Worm (Caenorhabditis elegans): ENCODE data around the gene pals-18.

DNA sequence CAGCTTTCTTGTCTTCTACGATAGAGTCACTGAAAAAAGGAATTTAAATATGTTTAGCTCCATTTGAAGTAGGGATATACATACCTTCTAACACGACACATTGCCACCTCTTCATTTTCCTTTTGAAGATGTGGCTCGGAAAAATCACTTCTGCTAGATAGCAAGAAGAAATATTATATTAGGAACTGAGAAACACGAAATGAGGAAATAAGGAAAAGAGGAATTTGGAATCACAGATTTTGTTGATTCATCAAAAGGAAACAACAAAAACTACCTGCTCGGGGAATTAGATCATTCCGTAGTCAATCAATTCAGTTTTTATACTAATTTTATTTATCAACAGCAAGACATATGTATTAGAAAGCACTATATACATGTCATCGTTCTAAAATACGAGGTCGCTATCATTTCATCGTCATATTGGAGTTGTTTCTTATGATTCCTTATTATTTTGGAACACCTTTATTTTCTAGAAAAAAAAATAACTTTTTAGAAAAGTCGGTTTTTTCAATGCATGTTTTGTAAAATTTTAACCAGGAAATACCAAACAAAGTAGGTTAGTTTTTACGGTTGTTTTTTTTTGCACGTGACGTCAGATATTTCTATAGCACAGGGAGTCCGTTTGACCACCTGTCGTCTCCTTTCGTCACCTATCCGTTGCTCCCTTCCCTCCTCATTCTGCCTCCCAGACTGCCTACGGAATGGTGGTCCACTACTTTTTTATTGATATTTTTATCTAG is 22.5 kb upstream of the pals-18 start, which contains the start of the genes pals-21 and Y82E9BR.6:
- TF ChIP-seq tbx-37 (GFP tag; conservative IDR thresholded peaks at IDR 0.05) = no peak
- no peak for TF ChIP-seq scrt-1 (GFP tag; IDR thresholded peaks at IDR 0.05)
- no peak for TF ChIP-seq ets-7 (tag; optimal IDR thresholded peaks at IDR 0.05)
- no peak for TF ChIP-seq pes-1 (GFP tag; IDR thresholded peaks at IDR 0.05)
- TF ChIP-seq hmbx-1 (tag; optimal IDR thresholded peaks at IDR 0.05) = no peak
- TF ChIP-seq sea-1 (GFP tag; conservative IDR thresholded peaks at IDR 0.05) = no peak
- TF ChIP-seq tbx-11 (GFP tag; IDR thresholded peaks at IDR 0.05) = no peak
- TF ChIP-seq F13C5.2 (tag; optimal IDR thresholded peaks at IDR 0.05) = no peak
